Fruit fly (Drosophila melanogaster) whole organism, larva: ENCODE measurements around the gene Zip71B.

Experiments used
- noc ChIP-seq: fragments of 200-800 bp; sonication (Bioruptor generic); optimal IDR thresholded peaks from 3 replicates; lab custom pipeline; 2019; ENCODE audit warnings: missing biosample characterization, mild to moderate bottlenecking, missing genetic modification characterization, moderate library complexity

The Zip71B gene

dm6 chr3L:14992025-14992424, at the start of gene Zip71B:
Zip71B (plus strand) TSS chr3L:14992289.
- no peak for TF ChIP-seq noc (tag; lab: Kevin White, UChicago)

DNA sequence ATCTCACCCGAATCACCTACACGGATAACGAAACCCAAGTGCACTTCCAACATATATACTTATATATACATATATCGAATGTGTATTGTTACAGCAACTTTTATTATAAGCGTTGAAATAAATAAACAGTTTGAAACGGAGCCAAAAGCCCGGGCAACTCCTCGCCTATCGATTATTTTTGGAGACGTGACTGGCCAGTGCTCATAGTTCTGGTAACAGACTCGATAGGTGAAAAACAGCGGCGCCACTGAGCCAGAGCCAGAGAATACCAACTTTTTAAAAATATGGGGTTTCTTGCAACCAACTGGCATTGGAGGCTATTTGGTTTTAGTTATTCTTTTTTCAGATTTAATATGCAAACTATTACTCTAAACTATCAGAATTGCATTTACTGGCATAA, 49.3 kb upstream of the Zip71B start:
- no peak for TF ChIP-seq noc (tag; lab: Kevin White, UChicago)

DNA sequence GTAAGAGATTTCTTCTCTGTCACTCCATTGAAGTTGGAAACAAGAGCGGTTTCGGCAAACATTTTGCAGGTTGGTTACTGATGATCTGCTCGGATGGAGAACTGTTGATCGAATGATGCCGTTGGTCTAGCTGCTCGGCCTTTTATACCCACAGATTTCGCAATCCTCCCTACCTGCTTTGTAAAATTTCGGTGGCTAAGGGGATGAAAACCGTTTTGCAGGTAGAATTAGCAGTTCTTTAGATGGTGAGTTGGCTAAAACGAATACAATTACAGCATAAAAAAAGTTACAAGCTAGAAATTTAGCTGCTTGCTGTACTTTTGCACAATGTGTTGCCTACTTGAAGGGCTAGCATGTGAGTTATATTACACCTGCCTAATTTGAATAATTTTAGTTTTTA, 47.9 kb upstream of the Zip71B start, which contains the start of gene CG13465:
CG13465 (minus strand) TSS at position 101 of the 400 bp plus-strand sequence.
- no peak for TF ChIP-seq noc (tag; lab: Kevin White, UChicago)

DNA sequence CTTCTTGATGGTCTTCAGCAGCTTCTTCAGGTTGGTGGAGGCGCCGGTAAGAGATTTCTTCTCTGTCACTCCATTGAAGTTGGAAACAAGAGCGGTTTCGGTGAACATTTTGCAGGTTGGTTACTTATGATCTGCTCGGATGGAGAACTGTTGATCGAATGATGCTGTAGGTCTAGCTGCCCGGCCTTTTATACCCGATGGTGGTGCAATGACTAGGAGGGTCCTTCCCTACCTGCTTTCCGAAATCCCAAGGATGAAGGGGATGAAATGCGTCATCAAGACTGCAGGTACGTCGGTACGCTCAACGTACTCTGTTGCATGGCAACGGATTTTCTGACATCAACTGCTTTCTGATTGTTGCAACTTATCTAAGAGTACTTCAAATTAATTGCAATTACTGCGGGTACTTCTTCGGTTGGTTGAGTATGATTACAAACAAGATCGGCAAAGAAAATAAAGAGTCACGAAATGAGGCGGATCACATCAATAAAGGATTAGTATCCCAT, 46.1 kb upstream of the Zip71B start, which contains the start of gene BobA:
BobA (minus strand) TSS at position 165 of the 506 bp plus-strand sequence.
- no peak for TF ChIP-seq noc (tag; lab: Kevin White, UChicago)

DNA sequence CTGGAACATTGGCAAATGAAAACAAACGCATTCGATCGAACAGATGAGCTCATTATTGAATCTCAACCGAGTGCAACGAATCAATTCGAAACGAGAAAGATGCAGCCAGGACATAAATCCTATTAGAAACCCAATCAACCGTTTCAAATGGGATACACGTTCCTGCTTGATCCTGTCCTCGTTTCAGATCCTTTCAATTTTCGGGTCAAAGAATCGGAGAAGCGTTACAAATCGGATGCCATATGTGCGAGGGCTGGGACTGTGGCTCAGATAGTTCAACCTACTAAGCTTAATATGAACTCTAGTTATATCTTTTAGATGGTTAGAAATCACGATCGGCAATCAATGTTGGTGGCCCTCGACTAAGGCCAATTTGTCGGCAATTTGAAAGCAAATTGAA, 42.1 kb upstream of the Zip71B start:
- TF ChIP-seq noc (tag; lab: Kevin White, UChicago): no peak

DNA sequence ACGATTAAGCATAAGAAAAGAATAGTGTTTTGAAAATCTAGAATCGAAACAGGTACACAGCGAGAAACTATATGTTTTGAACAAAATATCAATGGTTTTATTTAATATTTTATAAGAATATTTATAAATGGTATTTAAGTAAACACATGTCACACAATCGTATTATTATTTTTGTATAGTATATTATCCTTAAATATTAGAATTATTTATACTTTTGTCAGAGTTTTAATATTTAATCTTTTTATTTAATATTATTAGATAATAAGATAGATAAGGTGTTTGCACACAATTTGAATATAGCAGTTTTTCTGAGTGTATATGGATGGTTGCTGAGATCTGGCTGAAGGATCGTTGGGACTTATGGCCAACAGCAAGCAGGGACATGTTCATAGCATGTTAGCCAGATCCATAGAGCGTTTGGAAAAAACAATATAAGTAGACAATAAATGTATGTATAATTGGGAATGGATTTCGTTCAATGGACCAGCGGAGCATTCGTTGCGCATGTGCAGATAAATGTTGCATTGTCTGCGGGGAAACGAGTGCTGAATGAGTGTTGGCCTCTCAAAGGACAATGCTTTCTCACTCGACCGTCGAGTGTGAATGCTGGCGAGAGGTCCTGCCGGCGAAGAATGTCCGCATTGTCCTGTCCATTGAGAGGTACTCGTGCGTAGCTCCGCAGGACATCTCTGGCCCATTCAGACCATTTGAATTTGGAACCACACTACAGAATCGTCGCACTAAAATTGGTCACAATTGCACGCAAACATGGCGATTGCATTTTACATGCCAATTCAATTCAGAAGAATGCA, 39.0 kb upstream of the Zip71B start:
- no peak for TF ChIP-seq noc (tag; lab: Kevin White, UChicago)

DNA sequence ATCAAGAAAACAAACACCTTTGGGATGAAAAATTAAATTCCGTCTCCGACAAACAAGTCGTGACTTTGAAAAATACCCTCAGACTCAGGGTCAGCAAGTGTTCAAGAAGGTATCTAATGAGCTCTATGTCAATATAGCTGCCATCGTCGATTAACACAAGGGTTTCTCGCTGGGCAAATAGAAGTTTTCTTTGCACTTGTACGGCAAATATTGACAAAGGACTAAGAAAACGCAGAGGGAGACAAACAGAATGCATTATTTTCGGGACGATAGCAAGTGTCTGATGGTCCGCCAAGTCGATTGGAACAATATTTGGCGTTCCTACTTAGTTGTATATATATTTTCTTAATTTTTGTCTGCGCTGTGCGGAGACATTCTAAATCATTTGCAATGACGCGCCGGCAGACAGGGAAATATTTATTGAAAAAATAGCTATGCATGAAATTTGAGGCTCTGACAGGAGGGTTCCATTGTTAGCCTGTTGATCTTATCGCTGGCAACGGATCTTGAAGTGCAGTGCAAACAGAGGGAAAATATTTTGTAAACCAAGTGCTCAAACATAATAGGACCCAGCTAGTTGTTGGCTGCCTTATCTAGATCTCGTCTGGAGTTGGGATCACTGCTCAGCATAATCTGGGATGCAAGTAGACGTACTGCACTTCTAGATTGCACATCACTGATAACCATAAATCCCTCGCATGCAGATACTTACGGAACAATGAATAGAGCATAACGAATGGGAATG, 35.6 kb upstream of the Zip71B start:
- TF ChIP-seq noc (tag; lab: Kevin White, UChicago): no peak

dm6 chr3L:14957033-14957328, 35.1 kb upstream of the Zip71B start:
- no peak for TF ChIP-seq noc (tag; lab: Kevin White, UChicago)

DNA sequence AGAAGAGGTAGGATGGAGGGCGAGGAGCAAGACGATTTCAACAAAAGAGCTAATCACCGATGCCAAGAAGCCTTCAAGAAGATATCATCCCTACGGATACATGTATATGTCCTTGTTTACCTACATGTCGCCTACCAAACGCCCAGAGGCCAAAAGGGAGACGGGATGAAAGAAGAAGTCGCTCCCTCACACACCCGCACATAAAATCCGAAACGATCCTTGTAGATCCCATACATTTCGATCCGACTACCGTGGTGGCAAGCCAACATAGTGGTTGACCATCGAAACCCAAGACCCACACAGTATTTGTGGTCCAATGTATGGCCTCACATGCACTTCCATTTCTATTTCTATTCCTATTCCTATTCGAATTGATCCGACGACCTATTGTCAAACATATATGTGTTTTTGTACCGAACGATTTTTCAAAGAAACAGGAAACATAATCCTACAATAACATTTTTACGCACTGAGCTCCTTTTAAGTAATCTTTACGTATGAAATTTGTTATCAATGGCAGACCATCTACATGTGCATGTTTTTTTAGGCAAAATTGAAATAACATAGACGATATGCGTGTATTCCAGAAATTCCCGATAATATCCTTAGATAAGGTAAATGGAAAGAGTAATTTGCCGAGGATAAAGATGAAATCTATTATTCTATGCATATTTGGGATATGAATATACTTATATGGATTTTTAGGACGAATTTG, 33.3 kb upstream of the Zip71B start:
- TF ChIP-seq noc (tag; lab: Kevin White, UChicago): no peak

DNA sequence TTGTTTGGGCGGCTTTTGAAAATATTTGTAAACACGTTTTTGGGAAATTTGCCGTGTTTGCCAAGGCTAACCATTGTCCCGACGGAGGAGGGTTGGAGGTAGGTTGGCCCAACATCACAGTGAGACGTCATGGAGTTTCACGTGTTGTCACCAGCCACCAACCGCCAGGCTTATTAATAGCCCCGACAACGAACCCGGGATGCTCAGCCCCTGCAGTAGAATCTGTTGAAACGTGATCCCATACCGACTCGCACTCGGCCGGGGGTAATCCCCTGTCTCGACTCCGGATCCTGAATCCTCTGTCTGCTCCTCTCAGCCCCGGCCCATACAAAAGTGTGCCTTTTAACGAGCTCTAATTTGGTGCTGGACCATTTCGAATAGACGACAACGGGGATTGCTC, 31.5 kb upstream of the Zip71B start:
- TF ChIP-seq noc (tag; lab: Kevin White, UChicago): no peak

- no peak for TF ChIP-seq noc (tag; lab: Kevin White, UChicago)
These were observed 31.1 kb upstream of the Zip71B start for dm6 chr3L:14961027-14961426.

DNA sequence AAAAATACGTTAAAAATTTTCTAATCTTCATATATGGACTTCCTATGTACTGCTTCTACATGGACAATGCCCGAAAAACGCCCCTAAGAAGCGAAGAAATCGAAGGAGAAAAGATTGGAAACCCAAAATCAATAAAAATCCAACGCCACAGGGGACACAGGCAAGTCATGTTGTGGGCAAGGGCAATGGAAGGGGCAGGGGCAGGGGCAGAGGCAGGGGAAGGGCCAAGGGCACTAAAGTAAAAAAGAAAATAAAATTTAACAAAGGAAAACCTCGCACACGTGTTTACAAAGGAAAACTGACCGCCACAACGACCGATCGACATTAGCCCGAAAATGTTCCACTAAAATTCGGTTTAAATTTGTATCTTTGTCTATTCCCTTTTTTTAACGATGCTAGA, 29.4 kb upstream of the Zip71B start:
- no peak for TF ChIP-seq noc (tag; lab: Kevin White, UChicago)

DNA sequence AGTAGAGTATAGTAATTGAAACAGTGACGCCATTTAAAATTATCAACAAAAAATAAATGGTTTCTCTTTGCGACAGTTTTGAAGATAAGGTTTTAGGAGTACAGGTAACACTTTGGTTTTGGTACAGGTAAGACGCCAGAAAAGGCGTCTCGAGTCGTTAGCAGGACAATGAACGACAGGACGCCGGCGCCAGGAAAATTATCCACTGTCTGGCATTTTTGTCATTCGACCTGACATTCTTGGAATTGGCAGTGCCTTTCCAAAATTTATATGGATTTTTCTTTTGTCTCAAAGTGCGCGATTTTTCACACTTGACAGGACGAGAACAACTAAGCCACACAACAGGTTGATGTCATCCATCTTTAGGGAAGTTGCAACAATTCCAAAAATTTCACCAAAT, 27.2 kb upstream of the Zip71B start:
- TF ChIP-seq noc (tag; lab: Kevin White, UChicago): no peak

DNA sequence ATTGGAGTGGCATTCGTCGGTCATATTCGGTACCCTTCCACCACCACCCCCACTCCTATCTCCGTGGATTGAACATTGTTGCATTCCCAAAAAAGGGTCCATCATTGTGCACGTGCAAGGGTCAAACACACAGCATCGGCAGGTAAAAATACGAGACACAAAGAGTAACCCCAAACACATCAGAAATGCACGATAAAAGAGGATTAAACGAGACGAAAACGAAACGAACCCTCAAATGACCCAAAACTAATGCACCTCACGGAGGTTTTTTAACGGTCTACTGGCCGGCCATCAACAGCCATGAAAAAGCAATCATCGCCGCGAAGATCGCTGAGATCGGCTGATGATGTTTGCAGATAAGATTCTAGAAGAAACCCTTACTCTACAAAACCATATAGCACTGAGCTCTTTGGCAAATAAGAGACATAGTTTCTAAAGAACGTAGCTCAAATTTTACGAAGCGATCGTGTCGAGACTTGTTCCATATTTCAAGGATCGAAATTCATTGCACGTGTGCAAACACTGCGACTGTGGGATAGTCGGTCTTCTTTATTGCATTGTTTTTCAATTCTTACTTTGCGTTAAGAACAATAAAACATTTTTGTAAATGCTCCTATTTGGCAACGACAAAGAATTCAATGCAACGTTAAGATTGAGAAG, 25.8 kb upstream of the Zip71B start:
- TF ChIP-seq noc (tag; lab: Kevin White, UChicago): no peak
